Worm (Caenorhabditis elegans): ENCODE data around the gene srj-54.

Gene srj-54

ce11 chrV:2875422-2875821, 15.8 kb upstream of the srj-54 start, which contains the start of gene folt-2:
folt-2 (minus strand) TSS chrV:2875600.
- TF ChIP-seq ceh-24 (tag; optimal IDR thresholded peaks at IDR 0.05) (no peak), dmd-4 (tag; optimal IDR thresholded peaks at IDR 0.05; ENCODE audit: borderline replicate concordance) (no peak), ceh-22 (tag; optimal IDR thresholded peaks at IDR 0.05) (no peak), hlh-6 (tag; optimal IDR thresholded peaks at IDR 0.05) (no peak), odd-2 (tag; optimal IDR thresholded peaks at IDR 0.05) (no peak), rnt-1 (tag; optimal IDR thresholded peaks at IDR 0.05) (no peak), mec-3 (tag; optimal IDR thresholded peaks at IDR 0.05; ENCODE audit: borderline replicate concordance) (no peak), ceh-48 (tag; optimal IDR thresholded peaks at IDR 0.05) (no peak), ama-1 (optimal IDR thresholded peaks at IDR 0.05) (no peak), eyg-1 (tag; optimal IDR thresholded peaks at IDR 0.05) (no peak), unc-55 (GFP tag; optimal IDR thresholded peaks at IDR 0.05) (no peak), hlh-13 (GFP tag; optimal IDR thresholded peaks at IDR 0.05) (no peak), dve-1 (tag; optimal IDR thresholded peaks at IDR 0.05) (no peak), pha-4 (tag; optimal IDR thresholded peaks at IDR 0.05) (no peak)

- no peak for TF ChIP-seq dmd-4 (tag; optimal IDR thresholded peaks at IDR 0.05; ENCODE audit: borderline replicate concordance)
- TF ChIP-seq lim-6 (tag; optimal IDR thresholded peaks at IDR 0.05): no peak
- TF ChIP-seq gmeb-2 (tag; optimal IDR thresholded peaks at IDR 0.05): no peak
- no peak for TF ChIP-seq fkh-10 (GFP tag; optimal IDR thresholded peaks at IDR 0.05)
- no peak for TF ChIP-seq unc-86 (tag; optimal IDR thresholded peaks at IDR 0.05)
- TF ChIP-seq che-1 (tag; optimal IDR thresholded peaks at IDR 0.05): no peak
- no peak for TF ChIP-seq ceh-6 (GFP tag; optimal IDR thresholded peaks at IDR 0.05)
These were observed 13.3 kb upstream of the srj-54 start for ce11 chrV:2872947-2873346.

ce11 chrV:2871754-2872504, 12.3 kb upstream of the srj-54 start:
- TF ChIP-seq sox-2 (GFP tag; IDR thresholded peaks at IDR 0.05) (no peak), ceh-2 (tag; optimal IDR thresholded peaks at IDR 0.05) (no peak), fkh-10 (GFP tag; optimal IDR thresholded peaks at IDR 0.05) (no peak), ama-1 (optimal IDR thresholded peaks at IDR 0.05) (no peak), ref-2 (tag; optimal IDR thresholded peaks at IDR 0.05) (no peak), T23F11.4 (GFP tag; optimal IDR thresholded peaks at IDR 0.05) (no peak), ceh-19 (GFP tag; optimal IDR thresholded peaks at IDR 0.05) (no peak), nhr-11 (tag; optimal IDR thresholded peaks at IDR 0.05) (no peak), fkh-6 (tag; optimal IDR thresholded peaks at IDR 0.05) (no peak), lin-11 (tag; optimal IDR thresholded peaks at IDR 0.05) (no peak)

- TF ChIP-seq sox-2 (GFP tag; IDR thresholded peaks at IDR 0.05) (no peak), ceh-24 (tag; optimal IDR thresholded peaks at IDR 0.05) (no peak), odd-2 (tag; optimal IDR thresholded peaks at IDR 0.05) (no peak), pha-4 (tag; optimal IDR thresholded peaks at IDR 0.05) (no peak), nfya-1 (tag; optimal IDR thresholded peaks at IDR 0.05) (no peak), ahr-1 (tag; optimal IDR thresholded peaks at IDR 0.05) (no peak), pha-2 (tag; optimal IDR thresholded peaks at IDR 0.05) (no peak), dve-1 (tag; optimal IDR thresholded peaks at IDR 0.05) (no peak), hlh-15 (tag; optimal IDR thresholded peaks at IDR 0.05) (no peak), nhr-232 (tag; optimal IDR thresholded peaks at IDR 0.05) (no peak), madf-2 (tag; optimal IDR thresholded peaks at IDR 0.05) (no peak), F13H6.1 (tag; optimal IDR thresholded peaks at IDR 0.05) (no peak), mec-3 (tag; optimal IDR thresholded peaks at IDR 0.05; ENCODE audit: borderline replicate concordance) (no peak), pag-3 (tag; optimal IDR thresholded peaks at IDR 0.05; ENCODE audit: borderline replicate concordance) (no peak), elt-4 (tag; optimal IDR thresholded peaks at IDR 0.05) (no peak), ets-4 (tag; optimal IDR thresholded peaks at IDR 0.05) (no peak), syd-9 (tag; optimal IDR thresholded peaks at IDR 0.05) (no peak), lin-11 (tag; optimal IDR thresholded peaks at IDR 0.05) (no peak), hlh-6 (tag; optimal IDR thresholded peaks at IDR 0.05) (no peak)
These were observed 10.5 kb upstream of the srj-54 start, which contains the start of gene srh-243 for ce11 chrV:2870127-2870526. srh-243 (plus strand) TSS chrV:2870427.
